Fruit fly (Drosophila melanogaster) S2 (cell line): ENCODE data around the gene Ir67b.

Experiments
- CG8478 ChIP-seq: fragments of >200 bp; optimal IDR thresholded peaks from 2 replicates; lab custom pipeline; 2018
- CTCF ChIP-seq, 2 experiments: fragments of >200 bp; optimal IDR thresholded peaks; 2 replicates each; lab custom pipeline; 2018

The Ir67b gene

DNA sequence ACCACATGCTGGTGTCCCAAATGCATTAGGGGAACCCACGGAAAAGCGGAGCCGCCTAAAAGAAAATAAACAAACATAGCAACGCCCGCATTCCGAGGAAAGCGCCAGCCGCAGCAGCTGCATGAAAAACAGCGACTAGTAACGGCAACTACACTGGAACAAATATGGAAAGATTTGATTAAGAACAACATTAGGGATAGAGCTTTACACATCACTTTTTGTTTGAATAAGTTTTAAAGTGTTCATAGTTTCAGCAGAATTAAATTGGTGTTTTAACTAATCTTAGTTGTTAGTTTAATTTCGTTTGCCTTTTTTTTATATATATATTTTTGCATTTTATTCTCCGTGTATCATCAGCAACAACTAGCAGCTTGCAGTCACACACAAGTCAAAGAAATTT lies 3.8 kb downstream of the Ir67b start:
- TF ChIP-seq CG8478 (lab: Kevin White, UChicago) (no peak), CTCF (optimal IDR thresholded peaks at IDR 0.05; lab: Kevin White, UChicago) (no peak)

DNA sequence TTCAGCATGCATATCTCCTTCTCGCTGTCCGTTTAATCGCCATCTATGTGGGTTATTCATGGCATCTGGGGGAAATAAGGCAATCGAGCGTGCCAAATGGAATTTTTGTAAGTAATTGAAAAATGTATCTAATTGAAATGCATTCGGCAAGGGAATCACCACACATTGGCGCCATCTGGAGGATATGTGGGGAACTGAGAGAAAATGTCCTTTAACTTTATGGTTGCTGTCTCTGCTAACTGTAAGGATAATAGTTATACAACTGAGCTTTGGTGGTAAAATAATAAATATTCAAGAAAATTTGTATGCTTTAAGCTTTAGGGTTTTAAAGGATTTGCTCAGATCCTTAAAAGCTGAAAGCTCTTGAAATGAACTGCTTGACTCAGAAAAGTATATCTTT lies 4.5 kb downstream of the Ir67b start:
- TF ChIP-seq CG8478 (lab: Kevin White, UChicago) (no peak), CTCF (optimal IDR thresholded peaks at IDR 0.05; lab: Kevin White, UChicago) (peak; percentile 87 to 90)

DNA sequence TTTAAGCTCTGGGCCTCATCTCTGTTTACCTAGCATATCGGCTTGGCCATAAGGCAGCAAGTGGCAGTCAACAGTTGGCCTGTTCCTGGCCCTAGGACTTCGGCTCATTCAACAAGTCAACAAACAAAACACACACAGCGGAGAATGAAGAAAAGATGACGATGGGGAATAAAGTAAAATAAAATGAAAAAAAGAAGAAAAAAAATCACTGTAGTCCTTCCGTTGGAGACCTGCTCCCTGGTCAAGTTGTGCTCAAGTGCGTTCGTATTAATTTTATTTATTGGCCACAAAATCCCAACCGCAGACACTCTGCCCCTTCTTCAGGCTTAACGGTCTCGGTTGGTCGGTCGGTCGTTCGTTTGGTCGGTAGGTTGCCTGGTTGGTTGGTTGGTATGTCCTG lies 13.4 kb downstream of the Ir67b start:
- TF ChIP-seq CG8478 (lab: Kevin White, UChicago): no peak

DNA sequence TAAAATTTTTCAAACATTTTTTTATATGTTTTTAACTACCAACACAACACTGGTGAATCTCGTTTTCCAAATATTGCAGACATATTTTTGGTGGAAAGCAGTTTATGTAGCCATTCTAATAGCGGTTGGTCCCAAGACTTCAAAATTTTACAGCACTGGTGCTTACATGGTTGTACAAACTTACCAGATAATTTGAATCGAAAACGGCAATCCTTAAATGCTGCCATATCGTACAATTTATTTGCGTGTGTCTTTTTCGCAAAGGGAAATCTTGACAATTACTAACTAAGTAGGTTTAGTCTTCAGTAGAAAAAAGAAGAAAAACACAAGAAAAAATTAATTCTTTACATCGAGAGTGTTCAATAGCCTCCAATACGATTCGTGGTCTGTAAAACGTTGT lies 19.3 kb downstream of the Ir67b start, which contains the start of gene CG12362:
TSS of gene CG12362 (plus strand) at position 301 of the 400 bp plus-strand sequence.
- no peak for TF ChIP-seq CTCF (optimal IDR thresholded peaks at IDR 0.05; lab: Kevin White, UChicago)
- no peak for TF ChIP-seq CG8478 (lab: Kevin White, UChicago)

DNA sequence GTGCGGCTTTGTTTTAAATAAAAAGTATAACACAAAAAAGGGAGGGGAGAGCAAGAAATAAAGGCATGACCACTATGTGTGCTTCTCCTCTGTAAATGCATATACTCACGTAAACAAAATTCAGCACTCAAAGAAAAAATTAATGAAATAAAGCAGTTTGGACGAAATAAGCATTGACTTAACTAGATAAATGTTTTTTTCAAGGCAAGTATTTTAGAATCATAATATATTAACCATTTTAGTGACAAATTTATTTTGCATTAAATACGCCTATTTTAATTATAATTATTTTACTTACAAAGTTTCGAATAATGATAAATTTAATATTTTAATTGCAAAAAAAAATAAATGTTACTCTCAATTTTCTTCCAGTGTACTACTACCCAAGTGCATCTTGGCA lies 20.2 kb downstream of the Ir67b start:
- TF ChIP-seq CG8478 (lab: Kevin White, UChicago) (no peak), CTCF (optimal IDR thresholded peaks at IDR 0.05; lab: Kevin White, UChicago) (no peak)

DNA sequence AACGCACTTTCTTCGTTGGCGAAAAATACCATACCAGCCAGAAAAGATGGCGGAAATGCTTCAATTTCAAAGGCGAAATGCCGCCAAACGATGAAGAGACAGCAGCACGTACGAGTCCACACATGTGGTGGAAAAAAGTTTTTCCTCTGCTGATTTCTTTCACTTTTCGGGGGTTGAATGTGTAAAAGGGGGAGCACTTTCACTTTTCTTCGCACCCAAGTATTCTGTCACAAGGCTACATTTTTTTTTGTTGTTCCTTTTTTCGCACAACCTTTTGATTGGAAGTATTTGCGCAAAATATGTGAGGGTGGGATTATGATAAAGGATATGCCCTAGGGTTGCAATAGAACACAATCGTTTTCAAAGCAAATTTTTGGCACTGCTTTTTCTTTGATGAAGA lies 22.3 kb downstream of the Ir67b start:
- TF ChIP-seq CG8478 (lab: Kevin White, UChicago) (no peak), CTCF (optimal IDR thresholded peaks at IDR 0.05; lab: Kevin White, UChicago) (no peak)

DNA sequence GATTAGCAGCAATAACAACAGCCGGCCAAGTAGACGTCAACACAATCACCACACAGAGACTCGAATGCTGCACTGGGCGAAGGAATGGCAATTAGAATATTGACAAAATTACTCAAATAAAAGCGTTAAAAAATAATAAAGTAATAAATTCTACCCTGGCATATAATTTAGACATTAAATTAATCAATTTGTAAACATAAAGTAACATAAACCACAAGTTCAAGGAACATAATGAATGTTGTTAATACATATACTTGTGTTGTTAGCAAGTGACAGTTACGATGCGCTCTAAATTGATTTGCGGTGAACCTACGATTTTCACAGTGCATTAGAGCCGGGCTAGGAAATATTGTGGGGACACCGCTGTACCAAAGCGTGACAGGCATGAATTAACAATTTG lies 24.0 kb downstream of the Ir67b start:
- no peak for TF ChIP-seq CTCF (optimal IDR thresholded peaks at IDR 0.05; lab: Kevin White, UChicago)

DNA sequence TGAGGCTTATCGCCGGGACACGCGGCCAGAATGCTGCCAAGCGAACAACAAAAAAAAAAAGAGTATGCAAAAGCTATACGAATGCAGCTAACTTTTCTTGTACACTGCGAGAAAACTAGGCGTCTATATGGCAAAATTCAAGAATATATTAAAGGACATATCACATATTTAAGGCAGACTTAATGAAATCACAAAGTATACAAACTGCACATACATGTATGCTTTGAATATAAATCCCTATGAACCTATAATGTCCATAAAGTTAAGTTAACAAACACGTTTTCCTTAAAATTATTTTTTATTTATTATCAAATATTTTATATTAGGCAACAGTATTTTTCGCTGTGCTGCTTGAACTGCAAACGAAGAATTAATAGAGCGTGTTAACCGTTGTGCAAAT lies 33.1 kb downstream of the Ir67b start:
- no peak for TF ChIP-seq CG8478 (lab: Kevin White, UChicago)

DNA sequence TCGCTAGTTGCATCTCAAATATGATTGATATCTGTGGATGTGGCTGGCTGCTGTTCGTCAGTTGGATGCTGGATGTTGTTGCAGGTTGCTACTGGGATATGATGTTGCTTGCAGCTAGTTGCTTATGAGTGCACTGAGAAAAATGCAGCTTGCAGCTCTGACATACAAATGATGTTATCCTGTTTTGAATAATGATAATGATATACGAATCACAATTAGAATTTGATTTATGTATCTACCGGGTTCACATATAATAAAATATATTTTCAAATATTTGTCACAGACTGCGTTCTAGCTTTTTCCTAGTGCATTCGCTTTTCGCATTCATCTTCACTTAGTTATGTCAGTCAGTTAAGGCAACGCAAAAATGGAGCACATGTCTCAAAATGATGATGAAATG lies 35.3 kb downstream of the Ir67b start:
- TF ChIP-seq CG8478 (lab: Kevin White, UChicago) (no peak), CTCF (optimal IDR thresholded peaks at IDR 0.05; lab: Kevin White, UChicago) (no peak)

DNA sequence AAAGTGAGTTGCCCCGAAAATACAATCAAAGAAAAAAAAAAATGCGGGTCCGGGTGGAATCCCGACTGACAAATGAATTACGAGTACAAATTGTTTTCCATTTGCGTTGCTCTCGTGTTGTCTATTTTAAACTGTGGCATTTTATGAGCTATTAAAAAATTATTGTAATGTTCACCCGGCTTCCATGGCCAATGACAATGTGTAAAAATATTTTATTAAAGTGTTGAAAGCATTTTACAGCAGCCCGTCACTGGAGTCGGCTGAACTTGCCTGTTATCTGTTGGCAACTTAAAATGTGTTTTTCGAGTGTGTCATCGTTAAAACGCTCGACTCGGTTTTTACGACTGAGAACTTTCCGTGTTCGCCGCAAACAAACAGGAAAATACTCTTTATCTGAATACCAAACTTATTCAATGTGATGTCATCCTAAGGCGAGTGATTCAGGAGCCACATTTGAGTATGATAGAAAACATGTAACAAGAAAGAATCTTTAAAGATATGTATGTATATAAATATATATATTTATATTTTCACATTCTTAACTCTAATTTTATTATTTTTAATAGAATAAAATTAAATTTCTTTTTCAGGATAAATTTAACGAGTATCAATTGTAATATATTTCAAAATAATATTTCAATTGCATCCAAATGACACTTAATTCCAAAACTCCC lies 39.1 kb downstream of the Ir67b start:
- TF ChIP-seq CG8478 (lab: Kevin White, UChicago) (no peak), CTCF (optimal IDR thresholded peaks at IDR 0.05; lab: Kevin White, UChicago) (no peak)

DNA sequence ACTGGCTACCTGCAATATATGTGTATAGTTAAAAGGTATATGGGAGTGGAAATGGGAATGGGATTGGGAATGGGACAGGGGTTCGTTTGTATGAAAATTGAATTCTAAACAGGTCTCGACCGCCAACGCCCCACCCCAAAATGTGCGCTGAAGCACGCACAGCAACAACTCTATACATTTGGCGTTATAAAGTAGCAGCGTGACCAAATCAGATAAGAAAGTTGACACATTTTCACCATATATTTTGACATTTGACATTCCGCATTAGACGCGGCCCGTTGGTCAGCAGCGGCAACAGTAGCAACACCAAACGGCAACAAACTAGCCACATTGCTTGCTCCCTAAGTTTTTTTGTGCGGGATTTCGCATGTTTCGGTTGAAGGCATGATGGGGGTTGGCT lies 39.7 kb downstream of the Ir67b start:
- no peak for TF ChIP-seq CTCF (optimal IDR thresholded peaks at IDR 0.05; lab: Kevin White, UChicago)
- TF ChIP-seq CG8478 (lab: Kevin White, UChicago): no peak

DNA sequence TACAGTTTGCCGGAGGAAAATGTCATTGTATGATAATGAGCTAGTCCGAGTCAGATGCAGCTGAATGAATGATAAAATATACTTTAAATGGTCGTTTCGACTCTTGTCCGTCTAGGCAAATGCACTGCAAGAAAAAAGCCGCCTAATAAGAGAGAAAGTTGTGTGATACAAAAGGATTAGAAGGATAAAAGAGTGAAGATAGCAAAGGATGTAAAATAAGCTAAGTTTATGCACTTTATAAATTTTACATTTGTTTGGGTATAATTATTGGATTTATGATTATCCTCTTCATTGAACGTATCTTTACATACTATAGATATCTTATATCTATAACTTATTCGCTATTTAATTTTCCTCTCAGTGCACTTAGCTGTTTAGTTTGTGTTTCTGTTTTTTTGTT lies 40.8 kb downstream of the Ir67b start:
- TF ChIP-seq CTCF (optimal IDR thresholded peaks at IDR 0.05; lab: Kevin White, UChicago) (no peak), CG8478 (lab: Kevin White, UChicago) (no peak)

DNA sequence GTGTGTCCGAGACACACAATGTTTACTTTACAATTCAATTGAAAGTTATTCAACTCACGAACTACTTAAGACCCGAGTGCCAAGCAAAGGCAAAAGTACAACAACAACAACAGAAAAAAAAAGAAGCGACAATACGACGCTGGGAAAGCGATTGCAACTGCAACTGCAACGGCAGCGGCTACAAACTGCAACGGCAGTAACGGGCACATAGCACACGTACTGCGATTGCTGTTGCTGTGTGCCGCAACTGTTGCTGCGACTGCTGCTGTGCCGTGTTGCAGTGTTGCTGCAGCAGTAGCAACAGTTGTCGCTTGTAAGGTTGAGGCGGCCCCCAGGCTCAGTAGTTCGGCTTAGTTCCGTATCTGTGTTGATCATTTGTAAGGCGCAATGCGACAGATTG lies 41.9 kb downstream of the Ir67b start:
- no peak for TF ChIP-seq CG8478 (lab: Kevin White, UChicago)
- no peak for TF ChIP-seq CTCF (optimal IDR thresholded peaks at IDR 0.05; lab: Kevin White, UChicago)

DNA sequence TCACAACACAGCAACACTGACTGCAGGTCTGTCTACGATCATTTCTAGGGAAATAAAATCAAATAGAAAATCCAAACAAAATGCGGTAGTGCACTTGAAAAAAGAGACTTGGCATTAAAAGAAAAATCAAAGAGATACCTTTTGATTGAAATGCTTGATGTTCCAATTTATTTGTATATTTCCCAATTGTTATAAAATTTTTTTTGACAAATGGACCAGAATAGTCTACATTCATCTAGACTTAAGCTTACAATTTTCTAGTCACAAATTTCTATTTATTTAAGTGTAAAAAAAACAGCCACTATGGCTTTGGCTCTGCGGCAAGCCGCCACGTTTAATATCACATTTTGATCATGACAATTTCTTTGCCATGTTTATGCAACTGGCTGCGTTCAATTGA lies 42.6 kb downstream of the Ir67b start:
- TF ChIP-seq CTCF (optimal IDR thresholded peaks at IDR 0.05; lab: Kevin White, UChicago): no peak
- TF ChIP-seq CG8478 (lab: Kevin White, UChicago): no peak

DNA sequence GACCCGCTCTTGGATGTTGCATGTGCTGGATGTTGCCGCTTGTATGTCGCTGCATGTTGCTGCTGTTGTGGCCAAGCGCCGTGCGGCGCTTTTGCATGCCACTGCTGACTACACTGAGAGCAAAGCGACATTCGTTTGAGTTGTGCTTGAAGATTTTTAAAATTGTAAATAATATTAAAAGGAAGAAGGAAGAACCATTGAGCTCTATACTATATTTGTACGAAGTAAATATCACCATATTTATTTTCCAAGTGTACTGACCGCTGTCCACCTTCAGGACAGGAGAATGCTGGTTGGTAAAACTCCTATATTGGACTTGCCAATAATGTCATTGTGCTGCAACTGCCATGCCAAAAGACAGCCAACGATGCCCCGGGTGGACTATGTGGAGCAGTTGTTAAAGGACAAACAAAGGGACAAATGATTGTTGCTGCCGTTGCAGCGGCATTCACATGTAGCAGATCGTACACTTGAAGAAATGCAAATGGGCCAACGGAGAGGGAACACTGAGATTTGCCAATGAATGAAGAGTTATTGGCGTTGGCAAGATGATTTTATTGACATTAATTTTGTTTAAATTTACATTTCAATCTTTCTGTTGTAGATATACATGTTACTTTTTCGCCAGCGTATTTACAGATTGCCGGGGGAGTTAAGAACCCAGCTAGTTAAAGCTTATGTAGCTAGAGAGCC lies 44.4 kb downstream of the Ir67b start:
- TF ChIP-seq CG8478 (lab: Kevin White, UChicago) (no peak), CTCF (optimal IDR thresholded peaks at IDR 0.05; lab: Kevin White, UChicago) (no peak)

DNA sequence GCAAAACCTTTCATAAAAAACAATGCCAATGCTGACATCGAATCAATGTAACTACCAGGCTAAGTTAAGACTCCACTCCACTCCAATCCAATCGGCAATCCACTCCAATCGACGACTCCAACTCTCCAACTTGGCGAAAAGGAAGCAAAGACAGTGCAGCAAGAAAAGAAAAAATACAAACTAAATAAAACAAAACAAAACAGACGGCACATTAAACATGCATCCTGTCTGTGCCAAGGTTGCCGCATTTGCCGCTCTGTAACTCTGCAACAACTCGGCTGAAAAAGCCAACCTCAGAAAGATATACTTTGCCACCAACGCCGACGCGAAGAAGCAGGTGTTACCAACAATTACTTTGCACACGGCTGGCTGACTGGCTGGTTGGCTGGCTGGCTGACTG lies 45.2 kb downstream of the Ir67b start:
- TF ChIP-seq CG8478 (lab: Kevin White, UChicago) (no peak), CTCF (optimal IDR thresholded peaks at IDR 0.05; lab: Kevin White, UChicago) (no peak)
